Worm (Caenorhabditis elegans): ENCODE data around the gene srh-269.

Gene srh-269

DNA sequence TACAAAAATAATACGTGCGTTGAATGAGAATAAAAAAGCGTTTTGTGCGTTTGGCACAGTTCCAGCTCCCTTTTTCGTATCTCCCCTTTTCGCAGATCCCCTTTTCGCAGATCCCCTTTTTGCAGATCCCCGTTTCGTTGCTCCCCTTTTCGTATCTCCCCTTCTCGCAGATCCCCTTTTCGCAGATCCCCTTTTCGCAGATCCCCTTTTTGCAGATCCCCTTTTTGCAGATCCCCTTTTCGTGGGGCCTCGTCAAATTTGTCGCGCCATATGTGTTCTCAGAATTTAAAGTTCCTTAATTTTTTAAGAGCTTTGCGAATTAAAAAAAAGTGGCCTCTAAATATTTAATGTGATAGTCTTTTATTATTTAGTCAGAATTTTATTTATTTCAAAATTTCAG lies 38.9 kb downstream of the srh-269 start, which contains the start of gene Y32B12B.4:
Gene Y32B12B.4, plus strand, starts transcription at position 399 of the 400 bp plus-strand sequence.
- TF ChIP-seq ama-1 (optimal IDR thresholded peaks at IDR 0.05) (no peak), mab-5 (tag; optimal IDR thresholded peaks at IDR 0.05) (no peak), elt-3 (tag; optimal IDR thresholded peaks at IDR 0.05) (no peak), elt-1 (tag; optimal IDR thresholded peaks at IDR 0.05) (no peak), ztf-11 (tag; optimal IDR thresholded peaks at IDR 0.05) (no peak), lin-39 (tag; optimal IDR thresholded peaks at IDR 0.05) (no peak), aly-2 (tag; optimal IDR thresholded peaks at IDR 0.05) (no peak), nhr-129 (tag; optimal IDR thresholded peaks at IDR 0.05) (no peak), unc-62 (GFP tag; optimal IDR thresholded peaks at IDR 0.05) (no peak), F13H6.1 (tag; optimal IDR thresholded peaks at IDR 0.05) (no peak), fos-1 (tag; optimal IDR thresholded peaks at IDR 0.05) (no peak), dmd-4 (tag; optimal IDR thresholded peaks at IDR 0.05) (no peak), nhr-12 (tag; optimal IDR thresholded peaks at IDR 0.05) (no peak)

ce11 chrV:16550680-16551079 lies 41.2 kb downstream of the srh-269 start, which contains the start of gene srbc-65:
srbc-65 (plus strand) TSS chrV:16550980.
- no peak for TF ChIP-seq gmeb-1 (tag; optimal IDR thresholded peaks at IDR 0.05)
- no peak for TF ChIP-seq blmp-1 (tag; optimal IDR thresholded peaks at IDR 0.05; ENCODE audit: insufficient read depth)
- TF ChIP-seq unc-62 (GFP tag; optimal IDR thresholded peaks at IDR 0.05), result no peak
- no peak for TF ChIP-seq lin-11 (tag; optimal IDR thresholded peaks at IDR 0.05)
- TF ChIP-seq crh-2 (tag; optimal IDR thresholded peaks at IDR 0.05), result no peak
- TF ChIP-seq dmd-4 (tag; optimal IDR thresholded peaks at IDR 0.05), result no peak
- TF ChIP-seq aly-2 (tag; optimal IDR thresholded peaks at IDR 0.05), result no peak
- TF ChIP-seq elt-1 (tag; optimal IDR thresholded peaks at IDR 0.05), result no peak
- no peak for TF ChIP-seq nhr-10 (tag; optimal IDR thresholded peaks at IDR 0.05)
- TF ChIP-seq F13H6.1 (tag; optimal IDR thresholded peaks at IDR 0.05), result no peak
- TF ChIP-seq nhr-25 (tag; optimal IDR thresholded peaks at IDR 0.05), result no peak
- TF ChIP-seq lin-39 (tag; optimal IDR thresholded peaks at IDR 0.05), result no peak
- no peak for TF ChIP-seq lin-13 (GFP tag; optimal IDR thresholded peaks at IDR 0.05)
- TF ChIP-seq peb-1 (tag; optimal IDR thresholded peaks at IDR 0.05), result no peak
- TF ChIP-seq mdl-1 (tag; optimal IDR thresholded peaks at IDR 0.05), result no peak
- TF ChIP-seq nhr-23 (tag; optimal IDR thresholded peaks at IDR 0.05), result no peak

- TF ChIP-seq aly-2 (tag; optimal IDR thresholded peaks at IDR 0.05), result no peak
- TF ChIP-seq lsy-2 (tag; optimal IDR thresholded peaks at IDR 0.05), result no peak
- TF ChIP-seq egl-27 (tag; optimal IDR thresholded peaks at IDR 0.05), result no peak
- TF ChIP-seq nhr-77 (tag; optimal IDR thresholded peaks at IDR 0.05), result no peak
- no peak for TF ChIP-seq elt-3 (tag; optimal IDR thresholded peaks at IDR 0.05)
- no peak for TF ChIP-seq mab-5 (tag; optimal IDR thresholded peaks at IDR 0.05)
- TF ChIP-seq nhr-6 (tag; optimal IDR thresholded peaks at IDR 0.05), result no peak
- TF ChIP-seq lin-11 (tag; optimal IDR thresholded peaks at IDR 0.05), result no peak
- TF ChIP-seq peb-1 (tag; optimal IDR thresholded peaks at IDR 0.05), result no peak
- TF ChIP-seq ceh-82 (tag; optimal IDR thresholded peaks at IDR 0.05), result no peak
- no peak for TF ChIP-seq elt-1 (tag; optimal IDR thresholded peaks at IDR 0.05)
- no peak for TF ChIP-seq sma-3 (GFP tag; optimal IDR thresholded peaks at IDR 0.05)
- no peak for TF ChIP-seq nhr-10 (tag; optimal IDR thresholded peaks at IDR 0.05)
- TF ChIP-seq alr-1 (tag; optimal IDR thresholded peaks at IDR 0.05), result no peak
- no peak for TF ChIP-seq zag-1 (tag; optimal IDR thresholded peaks at IDR 0.05)
- TF ChIP-seq nhr-25 (tag; optimal IDR thresholded peaks at IDR 0.05), result no peak
- no peak for TF ChIP-seq dmd-4 (tag; optimal IDR thresholded peaks at IDR 0.05)
- no peak for TF ChIP-seq nhr-21 (tag; optimal IDR thresholded peaks at IDR 0.05)
- TF ChIP-seq ama-1 (optimal IDR thresholded peaks at IDR 0.05), result no peak
Observed at ce11 chrV:16540657-16541056, 51.2 kb downstream of the srh-269 start.

Measured in whole organism, L2 larva.